Fruit fly (Drosophila melanogaster) Kc167 (cell line): ENCODE data around the gene Cht11.

Source experiments
- Myc ChIP-seq: fragments of >200 bp; optimal IDR thresholded peaks from 2 replicates; lab custom pipeline; 2017; ENCODE audit warnings: missing external identifiers
- Sin3A ChIP-seq: fragments of >200 bp; optimal IDR thresholded peaks from 2 replicates; lab custom pipeline; 2018; ENCODE audit warnings: missing external identifiers
- h ChIP-seq: fragments of >200 bp; optimal IDR thresholded peaks from 3 replicates; lab custom pipeline; 2018; ENCODE audit warnings: missing external identifiers
- insv ChIP-seq: fragments of >200 bp; optimal IDR thresholded peaks from 3 replicates; lab custom pipeline; 2018; ENCODE audit warnings: missing external identifiers
- psq ChIP-seq: fragments of >200 bp; optimal IDR thresholded peaks from 2 replicates; lab custom pipeline; 2017; ENCODE audit warnings: missing external identifiers
- ttk ChIP-seq: sonication (Bioruptor generic); optimal IDR thresholded peaks from 2 replicates; lab custom pipeline; 2017; ENCODE audit warnings: missing external identifiers

dm6 chrX:6854563-6854962 is 5.2 kb upstream of the Cht11 start:
- no peak for TF ChIP-seq Myc
- no peak for TF ChIP-seq psq (lab: Kevin White, UChicago)
- no peak for TF ChIP-seq insv
- TF ChIP-seq h: no peak
- TF ChIP-seq Sin3A: no peak
- TF ChIP-seq ttk (lab: Kevin White, UChicago): no peak
